Fruit fly (Drosophila melanogaster) whole organism, wandering third instar larva: Measurements from ENCODE around the gene CG1910.

ENCODE experiments used
- CG9705 ChIP-seq: fragments of 200-800 bp; sonication (Bioruptor generic); optimal IDR thresholded peaks from 2 replicates; lab custom pipeline; 2018; ENCODE audit warnings: missing biosample characterization, mild to moderate bottlenecking, missing genetic modification characterization
- GATAd ChIP-seq: sonication (Bioruptor generic); optimal IDR thresholded peaks from 2 replicates; lab custom pipeline; 2016; ENCODE audit warnings: missing biosample characterization, missing genetic modification characterization
- h ChIP-seq: fragments of 200-800 bp; sonication (Bioruptor generic); optimal IDR thresholded peaks from 3 replicates; lab custom pipeline; 2016; ENCODE audit warnings: missing biosample characterization, mild to moderate bottlenecking, missing genetic modification characterization
- psq ChIP-seq: fragments of 200-800 bp; sonication (Bioruptor generic); optimal IDR thresholded peaks from 3 replicates; lab custom pipeline; 2017; ENCODE audit warnings: missing biosample characterization, mild to moderate bottlenecking, missing genetic modification characterization, moderate library complexity

dm6 chr3R:31794457-31794856 lies 47.0 kb downstream of the CG1910 start:
- TF ChIP-seq CG9705 (GFP tag; lab: Kevin White, UChicago), result no peak
- no peak for TF ChIP-seq psq (GFP tag; lab: Kevin White, UChicago)
- no peak for TF ChIP-seq h (GFP tag; lab: Kevin White, UChicago)
- no peak for TF ChIP-seq GATAd (GFP tag; lab: Kevin White, UChicago)
